Worm (Caenorhabditis elegans): ENCODE measurements around the gene lgc-19.

The lgc-19 gene

ce11 chrIV:15983920-15984631 lies 21.6 kb upstream of the lgc-19 start, which contains the start of gene Y105C5B.19:
Gene Y105C5B.19 (minus strand): TSS chrIV:15983970.
- TF ChIP-seq pes-1 (GFP tag; IDR thresholded peaks at IDR 0.05) (no peak), ceh-13 (GFP tag; optimal IDR thresholded peaks at IDR 0.05) (no peak), tbx-11 (GFP tag; IDR thresholded peaks at IDR 0.05) (no peak), B0310.2 (tag; optimal IDR thresholded peaks at IDR 0.05) (no peak), hmbx-1 (tag; optimal IDR thresholded peaks at IDR 0.05) (no peak), F13C5.2 (tag; optimal IDR thresholded peaks at IDR 0.05) (peak; percentile 12), scrt-1 (GFP tag; IDR thresholded peaks at IDR 0.05) (no peak), tbx-37 (GFP tag; conservative IDR thresholded peaks at IDR 0.05) (no peak)

ce11 chrIV:15964307-15964706 lies 1.8 kb upstream of the lgc-19 start, which contains the start of gene Y105C5B.18:
Gene Y105C5B.18 (plus strand): TSS chrIV:15964607.
- TF ChIP-seq hnd-1 (tag; optimal IDR thresholded peaks at IDR 0.05) = no peak
- TF ChIP-seq scrt-1 (GFP tag; IDR thresholded peaks at IDR 0.05) = no peak
- no peak for TF ChIP-seq hmbx-1 (tag; optimal IDR thresholded peaks at IDR 0.05)
- TF ChIP-seq tra-4 (tag; optimal IDR thresholded peaks at IDR 0.05) = no peak
- no peak for TF ChIP-seq pes-1 (GFP tag; IDR thresholded peaks at IDR 0.05)
- TF ChIP-seq flt-1 (GFP tag; IDR thresholded peaks at IDR 0.05) = no peak
- TF ChIP-seq sea-1 (GFP tag; conservative IDR thresholded peaks at IDR 0.05) = no peak
- TF ChIP-seq ceh-13 (GFP tag; optimal IDR thresholded peaks at IDR 0.05) = no peak
- TF ChIP-seq aly-1 (tag; optimal IDR thresholded peaks at IDR 0.05) = no peak
- TF ChIP-seq tbx-37 (GFP tag; conservative IDR thresholded peaks at IDR 0.05) = no peak

- TF ChIP-seq aly-1 (tag; optimal IDR thresholded peaks at IDR 0.05) (no peak), tbx-37 (GFP tag; conservative IDR thresholded peaks at IDR 0.05) (no peak), pes-1 (GFP tag; IDR thresholded peaks at IDR 0.05) (no peak), flt-1 (GFP tag; IDR thresholded peaks at IDR 0.05) (no peak), B0310.2 (tag; optimal IDR thresholded peaks at IDR 0.05) (no peak), ets-7 (tag; optimal IDR thresholded peaks at IDR 0.05) (no peak), scrt-1 (GFP tag; IDR thresholded peaks at IDR 0.05) (no peak), ceh-13 (GFP tag; optimal IDR thresholded peaks at IDR 0.05) (no peak), F13C5.2 (tag; optimal IDR thresholded peaks at IDR 0.05) (no peak), tbx-11 (GFP tag; IDR thresholded peaks at IDR 0.05) (no peak), tra-4 (tag; optimal IDR thresholded peaks at IDR 0.05) (no peak), hmg-4 (GFP tag; optimal IDR thresholded peaks at IDR 0.05) (no peak), hnd-1 (tag; optimal IDR thresholded peaks at IDR 0.05) (no peak), ceh-36 (tag; optimal IDR thresholded peaks at IDR 0.05) (no peak), ama-1 (optimal IDR thresholded peaks at IDR 0.05) (no peak), sea-1 (GFP tag; conservative IDR thresholded peaks at IDR 0.05) (no peak), hmbx-1 (tag; optimal IDR thresholded peaks at IDR 0.05) (no peak)
Measured at ce11 chrIV:15962801-15963200, 289 bp upstream of the lgc-19 start, which contains the start of gene Y105C5B.17. Gene Y105C5B.17 (plus strand): TSS chrIV:15963101.

ce11 chrIV:15961069-15961468 lies 1.4 kb downstream of the lgc-19 start:
- TF ChIP-seq ets-7 (tag; optimal IDR thresholded peaks at IDR 0.05) (no peak), ama-1 (optimal IDR thresholded peaks at IDR 0.05) (no peak), scrt-1 (GFP tag; IDR thresholded peaks at IDR 0.05) (no peak), hmbx-1 (tag; optimal IDR thresholded peaks at IDR 0.05) (no peak)

- TF ChIP-seq ama-1 (optimal IDR thresholded peaks at IDR 0.05) (no peak), sea-1 (GFP tag; conservative IDR thresholded peaks at IDR 0.05) (no peak), ceh-36 (tag; optimal IDR thresholded peaks at IDR 0.05) (no peak), hnd-1 (tag; optimal IDR thresholded peaks at IDR 0.05) (no peak), ceh-13 (GFP tag; optimal IDR thresholded peaks at IDR 0.05) (no peak), tra-4 (tag; optimal IDR thresholded peaks at IDR 0.05) (no peak), pes-1 (GFP tag; IDR thresholded peaks at IDR 0.05) (no peak), scrt-1 (GFP tag; IDR thresholded peaks at IDR 0.05) (no peak), aly-1 (tag; optimal IDR thresholded peaks at IDR 0.05) (no peak), tbx-37 (GFP tag; conservative IDR thresholded peaks at IDR 0.05) (no peak), flt-1 (GFP tag; IDR thresholded peaks at IDR 0.05) (no peak), ets-7 (tag; optimal IDR thresholded peaks at IDR 0.05) (no peak), hmg-4 (GFP tag; optimal IDR thresholded peaks at IDR 0.05) (no peak), F13C5.2 (tag; optimal IDR thresholded peaks at IDR 0.05) (no peak), B0310.2 (tag; optimal IDR thresholded peaks at IDR 0.05) (no peak), hmbx-1 (tag; optimal IDR thresholded peaks at IDR 0.05) (no peak)
Measured at ce11 chrIV:15955349-15955748, 7.2 kb downstream of the lgc-19 start.

ce11 chrIV:15953689-15954088 lies 8.8 kb downstream of the lgc-19 start:
- TF ChIP-seq ceh-36 (tag; optimal IDR thresholded peaks at IDR 0.05) (no peak), ets-7 (tag; optimal IDR thresholded peaks at IDR 0.05) (no peak), tbx-11 (GFP tag; IDR thresholded peaks at IDR 0.05) (no peak), tbx-37 (GFP tag; conservative IDR thresholded peaks at IDR 0.05) (no peak), B0310.2 (tag; optimal IDR thresholded peaks at IDR 0.05) (no peak), hnd-1 (tag; optimal IDR thresholded peaks at IDR 0.05) (no peak)

ce11 chrIV:15951640-15952039 lies 10.9 kb downstream of the lgc-19 start, which contains the start of gene Y105C5B.15:
Gene Y105C5B.15 (plus strand): TSS chrIV:15951936.
- TF ChIP-seq ceh-13 (GFP tag; optimal IDR thresholded peaks at IDR 0.05) (no peak), hnd-1 (tag; optimal IDR thresholded peaks at IDR 0.05) (no peak), scrt-1 (GFP tag; IDR thresholded peaks at IDR 0.05) (no peak), hmbx-1 (tag; optimal IDR thresholded peaks at IDR 0.05) (no peak), F13C5.2 (tag; optimal IDR thresholded peaks at IDR 0.05) (no peak), ets-7 (tag; optimal IDR thresholded peaks at IDR 0.05) (no peak), flt-1 (GFP tag; IDR thresholded peaks at IDR 0.05) (no peak), pes-1 (GFP tag; IDR thresholded peaks at IDR 0.05) (no peak), tbx-11 (GFP tag; IDR thresholded peaks at IDR 0.05) (no peak), ama-1 (optimal IDR thresholded peaks at IDR 0.05) (no peak), hmg-4 (GFP tag; optimal IDR thresholded peaks at IDR 0.05) (no peak), B0310.2 (tag; optimal IDR thresholded peaks at IDR 0.05) (no peak), tra-4 (tag; optimal IDR thresholded peaks at IDR 0.05) (no peak), aly-1 (tag; optimal IDR thresholded peaks at IDR 0.05) (no peak), sea-1 (GFP tag; conservative IDR thresholded peaks at IDR 0.05) (no peak)

Measured in whole organism, early embryonic.